Worm (Caenorhabditis elegans): Measurements from ENCODE around the gene zipt-2.2.
"Not testable (repeated sequence)": the region's sequence is repeated elsewhere in the genome, so short reads cannot be mapped to it uniquely, and the experiment has no call there.

- not testable (repeated sequence) for TF ChIP-seq nhr-84, lin-39 (tag; optimal IDR thresholded peaks at IDR 0.05)
These were observed 50.4 kb downstream of the zipt-2.2 start for ce11 chrIV:4184767-4185166.
